Worm (Caenorhabditis elegans) whole organism, L2 larva: Measurements from ENCODE around the gene B0361.3.
A peak's percentile ranks its signal among the peaks of the same experiment; 100 is the strongest.

ENCODE experiments used
- C34F6.9 ChIP-seq: fragments of 150-350 bp; optimal IDR thresholded peaks from 2 replicates; lab custom pipeline; 2014; ENCODE audit warnings: missing biosample characterization, missing genetic modification characterization
- F13H6.1 ChIP-seq: sonication (generic microtip); optimal IDR thresholded peaks from 2 replicates; lab custom pipeline; 2016; ENCODE audit warnings: missing genetic modification characterization, missing compliant biosample characterization
- R02D3.7 ChIP-seq: fragments of 150-350 bp; optimal IDR thresholded peaks from 2 replicates; lab custom pipeline; 2014; ENCODE audit warnings: missing biosample characterization, missing genetic modification characterization
- Y55F3AM.14 ChIP-seq: fragments of 200-800 bp; sonication (Bioruptor generic); optimal IDR thresholded peaks from 2 replicates; lab custom pipeline; 2018; ENCODE audit warnings: mild to moderate bottlenecking, missing genetic modification characterization, missing compliant biosample characterization
- ZK546.5 ChIP-seq: sonication (generic microtip); optimal IDR thresholded peaks from 2 replicates; lab custom pipeline; 2017; ENCODE audit warnings: missing biosample characterization, missing genetic modification characterization
- aly-2 ChIP-seq: fragments of 150-350 bp; optimal IDR thresholded peaks from 2 replicates; lab custom pipeline; 2014; ENCODE audit warnings: missing biosample characterization, missing genetic modification characterization
- ama-1 ChIP-seq: fragments of 150-350 bp; optimal IDR thresholded peaks from 2 replicates; lab custom pipeline; 2018; ENCODE audit warnings: inconsistent platforms
- blmp-1 ChIP-seq: sonication (generic microtip); optimal IDR thresholded peaks from 2 replicates; lab custom pipeline; 2017; ENCODE audit warnings: missing genetic modification characterization, mild to moderate bottlenecking, missing compliant biosample characterization, antibody characterized with exemption, moderate library complexity; ENCODE audit not compliant: insufficient read depth
- ceh-16 ChIP-seq: fragments of 150-350 bp; optimal IDR thresholded peaks from 2 replicates; lab custom pipeline; 2014; ENCODE audit warnings: missing biosample characterization, missing genetic modification characterization
- ceh-82 ChIP-seq: fragments of 150-350 bp; optimal IDR thresholded peaks from 2 replicates; lab custom pipeline; 2014; ENCODE audit warnings: missing biosample characterization, missing genetic modification characterization
- crh-2 ChIP-seq: sonication (generic microtip); optimal IDR thresholded peaks from 2 replicates; lab custom pipeline; 2017; ENCODE audit warnings: missing biosample characterization, missing genetic modification characterization
- dmd-4 ChIP-seq: sonication (generic microtip); optimal IDR thresholded peaks from 2 replicates; lab custom pipeline; 2017; ENCODE audit warnings: missing biosample characterization, missing genetic modification characterization
- egl-27 ChIP-seq: sonication (generic microtip); optimal IDR thresholded peaks from 3 replicates; lab custom pipeline; 2017; ENCODE audit warnings: missing biosample characterization, missing genetic modification reagents, missing genetic modification characterization
- elt-1 ChIP-seq: fragments of 150-350 bp; optimal IDR thresholded peaks from 2 replicates; lab custom pipeline; 2014; ENCODE audit warnings: missing biosample characterization, missing genetic modification characterization
- elt-3 ChIP-seq: sonication (generic microtip); optimal IDR thresholded peaks from 2 replicates; lab custom pipeline; 2017; ENCODE audit warnings: missing biosample characterization, missing genetic modification characterization
- fos-1 ChIP-seq: fragments of 150-350 bp; optimal IDR thresholded peaks from 2 replicates; lab custom pipeline; 2014; ENCODE audit warnings: missing biosample characterization, missing genetic modification characterization
- gmeb-1 ChIP-seq: fragments of 150-350 bp; optimal IDR thresholded peaks from 2 replicates; lab custom pipeline; 2014; ENCODE audit warnings: missing biosample characterization, missing genetic modification characterization
- lin-11 ChIP-seq: fragments of 150-350 bp; sonication (generic microtip); optimal IDR thresholded peaks from 2 replicates; lab custom pipeline; 2014; ENCODE audit warnings: missing biosample characterization, missing genetic modification characterization, inconsistent platforms, mixed read lengths
- lin-13 ChIP-seq: fragments of 150-350 bp; optimal IDR thresholded peaks from 2 replicates; lab custom pipeline; 2014; ENCODE audit warnings: missing biosample characterization, missing genetic modification reagents, missing genetic modification characterization
- lsy-2 ChIP-seq, 2 experiments: fragments of 150-350 bp in 1 of 2; sonication (generic microtip) in 1 of 2; optimal IDR thresholded peaks; 2 replicates each; lab custom pipeline; 2014 to 2017; ENCODE audit warnings: missing biosample characterization in 2 of 2, missing genetic modification characterization in 2 of 2
- mab-5 ChIP-seq: fragments of 150-350 bp; optimal IDR thresholded peaks from 2 replicates; lab custom pipeline; 2014; ENCODE audit warnings: missing biosample characterization, missing genetic modification characterization
- mbf-1 ChIP-seq: sonication (generic microtip); optimal IDR thresholded peaks from 2 replicates; lab custom pipeline; 2017; ENCODE audit warnings: missing biosample characterization, missing genetic modification characterization
- mdl-1 ChIP-seq, 2 experiments: fragments of 150-350 bp in 1 of 2; sonication (generic microtip) in 1 of 2; optimal IDR thresholded peaks; 2 replicates each; lab custom pipeline; 2017; ENCODE audit warnings: missing biosample characterization in 2 of 2, missing genetic modification characterization in 2 of 2
- nhr-10 ChIP-seq: sonication (generic microtip); optimal IDR thresholded peaks from 2 replicates; lab custom pipeline; 2017; ENCODE audit warnings: missing biosample characterization, missing genetic modification characterization
- nhr-11 ChIP-seq: fragments of 150-350 bp; optimal IDR thresholded peaks from 2 replicates; lab custom pipeline; 2014; ENCODE audit warnings: missing biosample characterization, missing genetic modification characterization
- nhr-12 ChIP-seq: fragments of 150-350 bp; optimal IDR thresholded peaks from 2 replicates; lab custom pipeline; 2014; ENCODE audit warnings: missing biosample characterization, missing genetic modification characterization
- nhr-129 ChIP-seq: fragments of 150-350 bp; optimal IDR thresholded peaks from 2 replicates; lab custom pipeline; 2014; ENCODE audit warnings: missing biosample characterization, missing genetic modification characterization
- nhr-21 ChIP-seq: fragments of 150-350 bp; optimal IDR thresholded peaks from 2 replicates; lab custom pipeline; 2014; ENCODE audit warnings: missing biosample characterization, missing genetic modification characterization
- nhr-23 ChIP-seq: fragments of 150-350 bp; optimal IDR thresholded peaks from 2 replicates; lab custom pipeline; 2014; ENCODE audit warnings: missing biosample characterization, missing genetic modification reagents, missing genetic modification characterization
- nhr-25 ChIP-seq: fragments of 150-350 bp; sonication (generic microtip); optimal IDR thresholded peaks from 3 replicates; lab custom pipeline; 2014; ENCODE audit warnings: missing biosample characterization, missing genetic modification characterization
- nhr-77 ChIP-seq: fragments of 150-350 bp; optimal IDR thresholded peaks from 2 replicates; lab custom pipeline; 2014; ENCODE audit warnings: missing biosample characterization, missing genetic modification characterization
- peb-1 ChIP-seq: fragments of 150-350 bp; optimal IDR thresholded peaks from 2 replicates; lab custom pipeline; 2014; ENCODE audit warnings: missing biosample characterization, missing genetic modification characterization
- sem-4 ChIP-seq: fragments of 150-350 bp; optimal IDR thresholded peaks from 2 replicates; lab custom pipeline; 2014; ENCODE audit warnings: missing biosample characterization, missing genetic modification reagents, missing genetic modification characterization
- skn-1 ChIP-seq: sonication (generic microtip); optimal IDR thresholded peaks from 2 replicates; lab custom pipeline; 2017; ENCODE audit warnings: missing biosample characterization, missing genetic modification characterization
- sma-9 ChIP-seq, 2 experiments: fragments of 150-350 bp in 1 of 2; sonication (generic microtip) in 1 of 2; optimal IDR thresholded peaks; 2 replicates each; lab custom pipeline; 2014 to 2016; ENCODE audit warnings: missing genetic modification characterization in 2 of 2, mild to moderate bottlenecking in 1 of 2, missing biosample characterization in 1 of 2, missing compliant biosample characterization in 1 of 2, missing genetic modification reagents in 1 of 2, moderate library complexity in 1 of 2
- snpc-4 ChIP-seq: fragments of 150-350 bp; optimal IDR thresholded peaks from 2 replicates; lab custom pipeline; 2014; ENCODE audit warnings: missing biosample characterization, missing genetic modification characterization
- unc-39 ChIP-seq: fragments of 150-350 bp; optimal IDR thresholded peaks from 2 replicates; lab custom pipeline; 2014; ENCODE audit warnings: missing biosample characterization, missing genetic modification characterization
- unc-55 ChIP-seq: fragments of 150-350 bp; sonication (generic microtip); optimal IDR thresholded peaks from 3 replicates; lab custom pipeline; 2014; ENCODE audit warnings: missing biosample characterization, missing genetic modification reagents, missing genetic modification characterization
- unc-62 ChIP-seq: fragments of 150-350 bp; optimal IDR thresholded peaks from 2 replicates; lab custom pipeline; 2014; ENCODE audit warnings: missing biosample characterization, missing genetic modification reagents, missing genetic modification characterization
- zag-1 ChIP-seq: fragments of 150-350 bp; optimal IDR thresholded peaks from 2 replicates; lab custom pipeline; 2014; ENCODE audit warnings: missing biosample characterization, missing genetic modification characterization
- ztf-1 ChIP-seq: fragments of 200-800 bp; sonication (Bioruptor generic); conservative IDR thresholded peaks from 2 replicates; pipeline ENCODE4 v1.3.6; 2022; ENCODE audit warnings: missing genetic modification characterization, missing compliant biosample characterization
- ztf-11 ChIP-seq: sonication (generic microtip); optimal IDR thresholded peaks from 2 replicates; lab custom pipeline; 2017; ENCODE audit warnings: missing biosample characterization, missing genetic modification characterization
- ztf-4 ChIP-seq: fragments of 150-350 bp; optimal IDR thresholded peaks from 2 replicates; lab custom pipeline; 2014; ENCODE audit warnings: missing biosample characterization, missing genetic modification characterization

The B0361.3 gene

DNA sequence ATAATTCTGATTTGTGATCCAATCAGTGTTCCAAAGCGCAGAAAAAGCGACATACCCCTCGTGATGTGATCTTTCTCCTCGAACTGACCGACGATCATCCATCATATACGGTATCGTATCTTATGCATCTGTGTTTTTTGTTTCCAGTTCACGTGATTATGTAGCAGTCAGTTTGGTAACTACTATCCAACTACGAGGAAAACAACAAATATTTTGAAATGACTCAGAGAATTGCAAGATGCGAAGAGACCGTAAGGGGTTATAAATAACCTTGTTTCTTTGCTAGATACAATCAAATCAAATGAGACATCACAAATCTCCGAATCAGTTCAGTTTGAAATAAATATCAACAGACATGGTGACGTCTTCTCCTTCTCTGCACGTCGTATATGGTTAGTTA is 18.9 kb downstream of the B0361.3 start (continued):
- TF ChIP-seq unc-62 (GFP tag; lab: Kevin White, UChicago): no peak
- no peak for TF ChIP-seq zag-1 (tag; lab: Kevin White, UChicago)
- no peak for TF ChIP-seq peb-1
- no peak for TF ChIP-seq nhr-12 (tag; lab: Kevin White, UChicago)
- no peak for TF ChIP-seq ztf-4 (tag; lab: Kevin White, UChicago)
- TF ChIP-seq snpc-4 (tag; lab: Kevin White, UChicago): no peak
- no peak for TF ChIP-seq mab-5 (tag; lab: Kevin White, UChicago)
- no peak for TF ChIP-seq unc-55
- TF ChIP-seq lin-11 (tag; lab: Kevin White, UChicago): no peak
- no peak for TF ChIP-seq elt-3 (tag; lab: Kevin White, UChicago)
- TF ChIP-seq elt-1 (tag; lab: Kevin White, UChicago): peak; percentile 37
- TF ChIP-seq nhr-77 (tag; lab: Kevin White, UChicago): no peak
- TF ChIP-seq ztf-1: no peak
- TF ChIP-seq F13H6.1 (tag; lab: Kevin White, UChicago): no peak
- TF ChIP-seq nhr-23 (tag; lab: Kevin White, UChicago): peak; percentile 24
- TF ChIP-seq unc-39: no peak
- TF ChIP-seq Y55F3AM.14: no peak
- no peak for TF ChIP-seq gmeb-1 (tag; lab: Kevin White, UChicago)
- TF ChIP-seq blmp-1 (tag; lab: Kevin White, UChicago): peak; percentile 72
- no peak for TF ChIP-seq sem-4 (tag; lab: Kevin White, UChicago)
- no peak for TF ChIP-seq egl-27 (tag; lab: Kevin White, UChicago)
- TF ChIP-seq nhr-11 (tag; lab: Kevin White, UChicago): no peak
- TF ChIP-seq skn-1 (tag; lab: Kevin White, UChicago): no peak

ce11 chrIII:7300763-7301162 is 19.5 kb downstream of the B0361.3 start:
- peak; percentile 9 for TF ChIP-seq nhr-129 (tag; lab: Kevin White, UChicago)
- TF ChIP-seq fos-1 (tag; lab: Kevin White, UChicago): no peak
- TF ChIP-seq nhr-25 (tag; lab: Kevin White, UChicago): peak; percentile 43
- TF ChIP-seq sma-9 (GFP tag; optimal IDR thresholded peaks at IDR 0.05; lab: Kevin White, UChicago): peak; percentile 41
- no peak for TF ChIP-seq sma-9 (tag; optimal IDR thresholded peaks at IDR 0.05; lab: Kevin White, UChicago)
- TF ChIP-seq, all 48 proteins: peak for 3

- TF ChIP-seq unc-62 (GFP tag; lab: Kevin White, UChicago) (no peak), aly-2 (no peak), sma-9 (GFP tag; optimal IDR thresholded peaks at IDR 0.05; lab: Kevin White, UChicago) (peak; percentile 27), sma-9 (tag; optimal IDR thresholded peaks at IDR 0.05; lab: Kevin White, UChicago) (no peak), R02D3.7 (no peak), nhr-77 (tag; lab: Kevin White, UChicago) (no peak), mdl-1 (tag; optimal IDR thresholded peaks at IDR 0.05; lab: Kevin White, UChicago) (no peak), nhr-25 (tag; lab: Kevin White, UChicago) (peak; percentile 7), elt-1 (tag; lab: Kevin White, UChicago) (peak; percentile 43), ceh-16 (peak; percentile 33)
Measured at ce11 chrIII:7301668-7302067, 20.4 kb downstream of the B0361.3 start.

DNA sequence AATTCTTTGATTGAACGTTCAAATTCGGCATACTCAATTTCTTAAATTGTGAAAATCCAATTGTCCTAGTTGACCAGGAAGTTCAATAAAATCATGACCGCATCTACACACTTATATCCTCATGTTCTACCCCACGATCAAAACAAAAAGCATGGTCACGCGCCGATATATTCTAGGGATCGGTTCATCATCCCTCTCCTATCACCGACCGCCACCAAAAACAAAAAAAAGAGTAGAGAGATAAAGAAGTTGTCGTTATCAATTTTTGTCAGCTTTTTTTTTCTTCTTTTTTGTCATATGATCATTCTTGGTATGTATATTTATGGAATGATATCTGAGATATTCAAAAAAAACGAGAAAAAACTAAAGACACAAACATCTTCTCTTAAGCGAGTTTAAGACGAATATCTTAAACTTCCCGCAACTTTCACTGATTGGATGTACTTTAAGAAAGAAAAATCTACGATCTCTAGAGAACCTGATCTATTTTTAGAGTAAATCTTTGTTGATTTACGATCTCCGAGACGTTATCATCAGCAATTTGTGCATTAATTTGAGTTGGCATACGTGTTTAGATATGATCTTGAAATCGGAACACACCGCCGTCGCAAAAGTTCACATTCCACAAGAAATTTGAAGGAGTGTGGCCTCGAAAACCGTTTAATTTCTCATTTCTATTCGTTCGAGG is 23.8 kb downstream of the B0361.3 start:
- TF ChIP-seq crh-2 (tag; lab: Kevin White, UChicago): no peak
- no peak for TF ChIP-seq dmd-4 (tag; lab: Kevin White, UChicago)
- TF ChIP-seq nhr-25 (tag; lab: Kevin White, UChicago): no peak
- peak; percentile 5 for TF ChIP-seq nhr-129 (tag; lab: Kevin White, UChicago)
- no peak for TF ChIP-seq nhr-23 (tag; lab: Kevin White, UChicago)
- no peak for TF ChIP-seq C34F6.9
- TF ChIP-seq mbf-1 (tag; lab: Kevin White, UChicago): no peak
- peak; percentile 34 for TF ChIP-seq sma-9 (GFP tag; optimal IDR thresholded peaks at IDR 0.05; lab: Kevin White, UChicago)
- TF ChIP-seq sma-9 (tag; optimal IDR thresholded peaks at IDR 0.05; lab: Kevin White, UChicago): no peak
- TF ChIP-seq ceh-16: no peak
- no peak for TF ChIP-seq unc-62 (GFP tag; lab: Kevin White, UChicago)
- no peak for TF ChIP-seq unc-55
- TF ChIP-seq nhr-21 (tag; lab: Kevin White, UChicago): peak; percentile 61
- TF ChIP-seq ceh-82: no peak
- TF ChIP-seq snpc-4 (tag; lab: Kevin White, UChicago): no peak
- no peak for TF ChIP-seq unc-39
- TF ChIP-seq lsy-2 (tag; optimal IDR thresholded peaks at IDR 0.05; lab: Kevin White, UChicago): peak in 1 of 2 experiments; percentile 33
- TF ChIP-seq lin-13 (GFP tag; lab: Kevin White, UChicago): no peak
- TF ChIP-seq ZK546.5 (tag; lab: Kevin White, UChicago): no peak
- no peak for TF ChIP-seq ztf-11 (tag; lab: Kevin White, UChicago)
- no peak for TF ChIP-seq mab-5 (tag; lab: Kevin White, UChicago)
- TF ChIP-seq nhr-10 (tag; lab: Kevin White, UChicago): no peak
- TF ChIP-seq F13H6.1 (tag; lab: Kevin White, UChicago): no peak
- no peak for TF ChIP-seq ztf-4 (tag; lab: Kevin White, UChicago)
- no peak for TF ChIP-seq ama-1 (lab: Kevin White, UChicago)
- TF ChIP-seq nhr-12 (tag; lab: Kevin White, UChicago): no peak
- no peak for TF ChIP-seq skn-1 (tag; lab: Kevin White, UChicago)
- peak; percentile 26 for TF ChIP-seq blmp-1 (tag; lab: Kevin White, UChicago)
- TF ChIP-seq elt-3 (tag; lab: Kevin White, UChicago): no peak
- peak; percentile 27 for TF ChIP-seq gmeb-1 (tag; lab: Kevin White, UChicago)
- no peak for TF ChIP-seq R02D3.7
- peak; percentile 85 for TF ChIP-seq elt-1 (tag; lab: Kevin White, UChicago)
